Worm (Caenorhabditis elegans): ENCODE results near the gene alh-9.

DNA sequence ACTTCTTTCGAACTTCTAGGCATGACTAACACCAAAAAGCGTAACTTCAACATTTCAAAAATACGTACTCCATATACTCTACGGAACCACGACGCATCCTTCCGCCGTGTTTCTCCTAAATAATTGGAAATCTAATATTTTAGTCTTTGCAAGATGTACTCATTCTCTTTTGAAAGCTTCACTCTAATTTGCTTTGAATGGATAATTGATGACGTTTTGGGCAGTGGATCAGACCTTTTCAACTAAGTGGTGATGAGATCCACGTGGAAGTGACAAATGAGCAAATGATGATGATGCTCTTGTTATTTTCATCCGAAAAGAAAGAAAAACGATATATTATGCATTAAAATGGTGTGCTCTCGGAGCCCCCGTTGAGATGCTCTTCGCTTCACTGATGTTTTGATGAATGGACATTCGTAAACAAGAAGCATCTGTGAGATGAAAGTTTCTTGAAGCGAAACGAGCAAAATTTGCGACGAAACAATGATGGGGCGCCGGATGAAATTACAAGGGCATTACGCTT lies 31.3 kb upstream of the alh-9 start:
- no peak for TF ChIP-seq egl-27 (tag; optimal IDR thresholded peaks at IDR 0.05)
- TF ChIP-seq unc-62 (GFP tag; optimal IDR thresholded peaks at IDR 0.05): no peak
- no peak for TF ChIP-seq ceh-82 (tag; optimal IDR thresholded peaks at IDR 0.05)
- no peak for TF ChIP-seq ztf-4 (tag; optimal IDR thresholded peaks at IDR 0.05)

All from whole organism, L2 larva.